Fruit fly (Drosophila melanogaster): ENCODE results near the gene CG12316.

Gene CG12316

DNA sequence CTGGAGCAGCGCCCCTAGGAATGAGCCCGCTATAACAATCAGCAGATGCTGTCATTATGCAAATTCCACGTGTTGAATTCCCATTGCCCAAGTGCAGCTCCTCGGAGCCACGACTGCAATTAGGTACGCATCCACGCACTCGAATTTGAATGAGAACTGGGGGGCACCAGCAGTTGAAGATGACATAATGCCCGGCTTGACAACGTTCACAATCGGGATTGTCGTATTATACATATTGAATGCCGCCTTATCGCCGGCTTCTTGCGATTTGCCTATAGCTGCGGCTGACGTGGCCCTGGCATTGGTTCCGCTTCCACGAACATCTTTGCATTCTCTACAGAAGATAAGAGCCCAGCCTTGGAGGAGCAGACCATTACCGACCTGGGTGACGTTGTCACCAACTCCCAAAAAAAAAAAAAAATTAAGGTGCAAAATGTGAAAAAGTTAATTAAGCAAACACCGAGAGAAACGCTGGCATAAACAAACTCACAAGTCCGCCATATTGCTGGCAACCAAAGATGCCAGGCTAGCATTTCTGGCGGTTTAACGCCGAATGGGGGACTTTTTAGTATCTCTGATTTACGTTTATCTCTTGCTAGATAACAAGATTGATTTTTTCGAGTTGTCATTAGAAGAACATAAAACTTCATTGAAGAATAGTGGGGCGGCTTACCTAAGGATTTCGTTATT is 3.7 kb upstream of the CG12316 start:
- TF ChIP-seq CG9948 (tag; optimal IDR thresholded peaks at IDR 0.05) (no peak), D1 (tag; optimal IDR thresholded peaks at IDR 0.05) (no peak), CG17806 (tag; optimal IDR thresholded peaks at IDR 0.05) (no peak), CG12605 (GFP tag; IDR thresholded peaks at IDR 0.05) (no peak), CG13204 (GFP tag; optimal IDR thresholded peaks at IDR 0.05) (no peak), fd96Ca (GFP tag; IDR thresholded peaks at IDR 0.05) (no peak), rn (GFP tag; IDR thresholded peaks at IDR 0.05) (no peak), CG14655 (GFP tag; optimal IDR thresholded peaks at IDR 0.05) (no peak), Ets98B (GFP tag; IDR thresholded peaks at IDR 0.05) (no peak), EcR (GFP tag; optimal IDR thresholded peaks at IDR 0.05) (no peak), Pif1A (GFP tag; optimal IDR thresholded peaks at IDR 0.05) (no peak)

DNA sequence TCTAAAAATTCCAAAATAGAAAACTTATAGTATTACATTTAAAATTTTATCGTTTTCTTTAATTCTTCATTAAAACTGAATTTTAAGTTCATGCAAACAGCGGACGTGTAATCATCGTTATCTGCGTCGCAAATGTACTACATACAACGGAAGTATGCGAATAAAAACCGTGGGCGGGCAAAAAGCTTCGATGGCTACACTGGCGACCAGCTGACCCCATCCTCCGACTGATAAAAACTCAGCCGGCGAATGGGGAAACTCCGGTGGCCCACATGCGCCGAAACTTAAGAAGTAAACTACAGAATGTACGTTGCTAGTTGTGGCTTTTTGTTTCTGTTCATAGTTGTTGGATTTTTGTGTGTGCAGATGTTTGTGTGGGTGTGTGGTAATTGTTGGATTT is 1.1 kb upstream of the CG12316 start:
- no peak for TF ChIP-seq CG15710 (tag; optimal IDR thresholded peaks at IDR 0.05)
- TF ChIP-seq D1 (tag; optimal IDR thresholded peaks at IDR 0.05) = no peak
- no peak for TF ChIP-seq fd96Ca (GFP tag; IDR thresholded peaks at IDR 0.05)
- no peak for TF ChIP-seq gl (tag; optimal IDR thresholded peaks at IDR 0.05)
- TF ChIP-seq Ets98B (GFP tag; IDR thresholded peaks at IDR 0.05) = no peak
- TF ChIP-seq CG12605 (GFP tag; IDR thresholded peaks at IDR 0.05) = no peak
- no peak for TF ChIP-seq CG8159 (tag; optimal IDR thresholded peaks at IDR 0.05)

DNA sequence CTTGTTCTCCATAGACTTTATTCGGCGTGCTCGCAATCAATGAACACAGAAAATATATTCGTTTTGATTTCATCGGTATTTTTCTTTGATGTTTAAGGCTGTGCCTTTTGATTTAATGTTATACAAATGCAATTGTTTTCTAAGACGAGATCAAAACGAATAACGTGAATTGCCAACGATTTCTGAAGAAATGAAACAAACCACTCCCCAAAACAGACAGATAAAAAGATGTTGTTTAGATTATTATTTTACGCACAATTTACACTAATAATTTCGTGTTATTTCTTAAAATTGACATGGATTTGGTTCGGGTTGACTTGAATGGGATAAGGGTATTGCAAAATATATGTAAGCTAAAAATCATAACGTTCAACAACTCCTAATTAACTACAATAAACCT is 5.5 kb downstream of the CG12316 start, which contains the start of gene CG13457:
Gene CG13457 (minus strand): TSS at position 101 of the 400 bp plus-strand sequence.
- TF ChIP-seq rn (GFP tag; IDR thresholded peaks at IDR 0.05) (no peak), Snoo (tag; optimal IDR thresholded peaks at IDR 0.05) (no peak), CG14655 (GFP tag; optimal IDR thresholded peaks at IDR 0.05) (no peak), D1 (tag; optimal IDR thresholded peaks at IDR 0.05) (no peak), CG8159 (tag; optimal IDR thresholded peaks at IDR 0.05) (no peak), CG13204 (GFP tag; optimal IDR thresholded peaks at IDR 0.05) (no peak), EcR (GFP tag; optimal IDR thresholded peaks at IDR 0.05) (no peak), CG15710 (tag; optimal IDR thresholded peaks at IDR 0.05) (no peak), CG9948 (tag; optimal IDR thresholded peaks at IDR 0.05) (no peak), CG32121 (GFP tag; IDR thresholded peaks at IDR 0.05) (no peak), Pif1A (GFP tag; optimal IDR thresholded peaks at IDR 0.05) (no peak), gl (tag; optimal IDR thresholded peaks at IDR 0.05) (no peak), CG8301 (tag; optimal IDR thresholded peaks at IDR 0.05) (no peak), CG17806 (tag; optimal IDR thresholded peaks at IDR 0.05) (no peak), Ets98B (GFP tag; IDR thresholded peaks at IDR 0.05) (no peak), fd96Ca (GFP tag; IDR thresholded peaks at IDR 0.05) (no peak), CG12605 (GFP tag; IDR thresholded peaks at IDR 0.05) (no peak)

DNA sequence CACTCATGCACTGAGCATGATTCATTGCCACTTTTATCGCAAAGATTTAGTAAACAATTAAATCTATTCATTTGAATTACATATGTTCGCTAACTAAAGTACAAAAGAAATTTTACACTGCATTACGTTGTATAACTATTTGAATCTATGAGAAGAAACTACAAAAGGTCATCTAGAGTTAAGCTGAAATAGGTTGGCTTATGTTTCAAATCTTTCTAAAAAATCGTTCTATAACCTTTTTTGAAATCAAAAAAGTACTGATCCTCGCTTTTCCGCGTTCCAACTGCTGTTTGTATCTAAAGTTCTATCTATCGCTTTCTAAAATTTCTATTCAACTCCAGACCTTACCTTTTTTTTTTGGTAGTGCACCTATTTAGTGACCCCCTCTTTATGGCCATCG is 11.0 kb downstream of the CG12316 start:
- TF ChIP-seq CG34367 (tag; optimal IDR thresholded peaks at IDR 0.05) = no peak
- TF ChIP-seq CG8301 (tag; optimal IDR thresholded peaks at IDR 0.05) = peak; percentile 51
- peak; percentile 30 for TF ChIP-seq CG9948 (tag; optimal IDR thresholded peaks at IDR 0.05)

DNA sequence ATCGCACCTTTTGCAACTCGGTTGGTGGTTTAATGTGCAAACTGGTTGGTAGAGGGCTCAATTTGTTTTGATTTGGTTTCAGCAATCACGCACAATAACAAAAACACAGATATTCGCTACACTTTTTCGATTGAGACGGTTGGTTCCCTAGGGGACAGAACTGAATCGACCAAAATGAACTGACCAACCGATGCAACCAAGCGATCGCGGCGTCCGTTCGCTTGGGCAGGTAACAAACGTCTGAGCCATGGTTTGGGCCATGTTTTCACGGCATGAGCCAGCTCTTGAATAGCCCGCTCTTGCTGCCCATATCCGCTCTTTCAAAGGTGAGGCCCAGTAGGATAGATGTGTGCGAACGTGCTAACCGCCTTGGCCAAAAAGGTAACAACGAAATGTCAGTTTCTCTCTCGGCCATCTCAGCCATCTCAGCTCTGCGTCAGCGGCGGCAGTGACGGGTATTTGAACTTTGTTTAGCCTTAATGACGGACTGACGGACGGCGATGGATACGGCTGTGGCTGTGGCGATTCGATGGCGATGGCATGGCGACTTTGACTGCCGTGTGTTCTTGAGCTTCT is 11.6 kb downstream of the CG12316 start, which contains the start of gene CG16959:
Gene CG16959 (minus strand): TSS at position 245 of the 576 bp plus-strand sequence.
- TF ChIP-seq EcR (GFP tag; optimal IDR thresholded peaks at IDR 0.05) = peak; percentile 95
- peak; percentile 74 for TF ChIP-seq CG13204 (GFP tag; optimal IDR thresholded peaks at IDR 0.05)
- no peak for TF ChIP-seq CG12605 (GFP tag; IDR thresholded peaks at IDR 0.05)

DNA sequence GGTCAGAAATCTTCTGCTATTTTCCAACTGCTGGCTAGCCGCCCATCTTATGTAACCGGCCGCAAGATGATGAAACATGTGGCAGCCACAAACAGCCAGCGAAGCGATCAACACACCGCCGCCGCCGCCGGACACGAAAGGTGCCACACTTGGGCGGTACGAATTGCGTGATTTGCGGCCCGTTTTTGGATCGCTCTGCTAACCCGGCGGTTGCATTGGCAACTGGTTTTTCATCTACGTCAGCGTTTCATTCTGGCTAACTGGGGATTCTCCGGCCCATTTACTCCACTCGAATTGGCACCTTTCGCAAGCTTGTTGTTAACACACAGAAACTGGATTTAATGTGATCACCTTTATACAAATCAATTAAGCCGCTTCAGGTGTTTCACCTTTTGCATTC is 13.0 kb downstream of the CG12316 start:
- TF ChIP-seq EcR (GFP tag; optimal IDR thresholded peaks at IDR 0.05) = peak; percentile 88
- no peak for TF ChIP-seq CG34367 (tag; optimal IDR thresholded peaks at IDR 0.05)
- TF ChIP-seq CG8159 (tag; optimal IDR thresholded peaks at IDR 0.05) = no peak
- TF ChIP-seq CG8301 (tag; optimal IDR thresholded peaks at IDR 0.05) = no peak
- no peak for TF ChIP-seq fd96Ca (GFP tag; IDR thresholded peaks at IDR 0.05)
- TF ChIP-seq Pif1B (GFP tag; optimal IDR thresholded peaks at IDR 0.05) = no peak
- no peak for TF ChIP-seq Pif1A (GFP tag; optimal IDR thresholded peaks at IDR 0.05)
- TF ChIP-seq CG17806 (tag; optimal IDR thresholded peaks at IDR 0.05) = no peak
- TF ChIP-seq CG15710 (tag; optimal IDR thresholded peaks at IDR 0.05) = no peak
- no peak for TF ChIP-seq Snoo (tag; optimal IDR thresholded peaks at IDR 0.05)
- no peak for TF ChIP-seq D1 (tag; optimal IDR thresholded peaks at IDR 0.05)
- TF ChIP-seq CG13204 (GFP tag; optimal IDR thresholded peaks at IDR 0.05) = peak; percentile 83
- no peak for TF ChIP-seq CG12605 (GFP tag; IDR thresholded peaks at IDR 0.05)
- no peak for TF ChIP-seq CG10348 (GFP tag; IDR thresholded peaks at IDR 0.05)
- TF ChIP-seq CG32121 (GFP tag; IDR thresholded peaks at IDR 0.05) = no peak
- no peak for TF ChIP-seq CG4496 (GFP tag; IDR thresholded peaks at IDR 0.05)
- TF ChIP-seq gl (tag; optimal IDR thresholded peaks at IDR 0.05) = no peak

DNA sequence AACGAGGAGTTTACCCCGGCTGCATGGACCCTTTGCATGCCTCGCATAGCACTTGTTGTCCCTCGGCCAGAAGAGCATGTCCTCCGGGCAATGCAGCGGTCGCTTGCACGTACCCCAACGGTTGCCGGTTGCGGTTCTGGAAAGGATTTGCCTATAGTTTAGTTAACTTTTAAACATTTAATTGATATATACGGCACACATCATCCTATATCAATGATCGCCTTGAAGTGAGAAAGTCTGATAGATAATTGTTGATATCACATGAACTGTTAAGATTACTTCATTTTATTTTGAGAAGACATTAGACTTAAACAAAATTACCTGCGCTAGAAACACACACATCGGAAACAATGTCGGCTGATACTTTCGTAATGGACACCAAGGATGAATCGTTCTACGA is 15.5 kb downstream of the CG12316 start, which contains the start of gene CG32847:
Gene CG32847 (plus strand): TSS at position 301 of the 400 bp plus-strand sequence.
- TF ChIP-seq CG14655 (GFP tag; optimal IDR thresholded peaks at IDR 0.05) (no peak), CG4496 (GFP tag; IDR thresholded peaks at IDR 0.05) (no peak), EcR (GFP tag; optimal IDR thresholded peaks at IDR 0.05) (no peak), CG13204 (GFP tag; optimal IDR thresholded peaks at IDR 0.05) (no peak), Snoo (tag; optimal IDR thresholded peaks at IDR 0.05) (no peak), CG9948 (tag; optimal IDR thresholded peaks at IDR 0.05) (no peak)
